Fruit fly (Drosophila melanogaster) whole organism, prepupa: Measurements from ENCODE around the gene Alp4.

Experiments used
- Blimp-1 ChIP-seq: fragments of 200-800 bp; sonication (Bioruptor generic); optimal IDR thresholded peaks from 3 replicates; lab custom pipeline; 2017; ENCODE audit warnings: missing biosample characterization, missing genetic modification characterization, mild to moderate bottlenecking, moderate library complexity, missing genetic modification reagents
- CG11294 ChIP-seq: fragments of 200-800 bp; sonication (Bioruptor generic); IDR thresholded peaks from 2 replicates; pipeline ENCODE4 v1.3.6; 2022; ENCODE audit warnings: missing biosample characterization, missing genetic modification characterization
- CG11762 ChIP-seq: fragments of 200-800 bp; sonication (Bioruptor generic); optimal IDR thresholded peaks from 3 replicates; lab custom pipeline; 2016; ENCODE audit warnings: missing biosample characterization, missing genetic modification characterization; ENCODE audit not compliant: insufficient read depth
- CG11902 ChIP-seq: fragments of 200-800 bp; sonication (Bioruptor generic); optimal IDR thresholded peaks from 3 replicates; lab custom pipeline; 2016; ENCODE audit warnings: missing biosample characterization, missing genetic modification characterization
- CG15336 ChIP-seq: fragments of 200-800 bp; sonication (Bioruptor generic); IDR thresholded peaks from 2 replicates; pipeline ENCODE4 v1.3.6; 2022; ENCODE audit warnings: missing biosample characterization, missing genetic modification characterization
- CG1621 ChIP-seq: fragments of 200-800 bp; sonication (Bioruptor generic); optimal IDR thresholded peaks from 3 replicates; lab custom pipeline; 2018; ENCODE audit warnings: missing biosample characterization, mild to moderate bottlenecking, missing genetic modification characterization
- CG16779 ChIP-seq: fragments of 200-800 bp; sonication (Bioruptor generic); optimal IDR thresholded peaks from 3 replicates; lab custom pipeline; 2017; ENCODE audit warnings: missing biosample characterization, mild to moderate bottlenecking, missing genetic modification characterization
- CG3032 ChIP-seq: fragments of 200-800 bp; optimal IDR thresholded peaks from 2 replicates; lab custom pipeline; 2019; ENCODE audit warnings: missing biosample characterization, mild to moderate bottlenecking, missing genetic modification characterization, moderate library complexity
- CG32006 ChIP-seq: fragments of 200-800 bp; sonication (Bioruptor generic); optimal IDR thresholded peaks from 3 replicates; lab custom pipeline; 2017; ENCODE audit warnings: missing biosample characterization, mild to moderate bottlenecking, missing genetic modification characterization
- CG34406 ChIP-seq: fragments of 200-800 bp; sonication (Bioruptor generic); optimal IDR thresholded peaks from 3 replicates; lab custom pipeline; 2016; ENCODE audit warnings: missing biosample characterization, missing genetic modification characterization
- CG3919 ChIP-seq: fragments of 200-800 bp; sonication (Bioruptor generic); optimal IDR thresholded peaks from 3 replicates; lab custom pipeline; 2016; ENCODE audit warnings: missing biosample characterization, missing genetic modification characterization
- CG4318 ChIP-seq: fragments of 200-800 bp; sonication (Bioruptor generic); optimal IDR thresholded peaks from 3 replicates; lab custom pipeline; 2017; ENCODE audit warnings: missing biosample characterization, mild to moderate bottlenecking, missing genetic modification characterization
- CG6163 ChIP-seq: fragments of 200-800 bp; sonication (Bioruptor generic); IDR thresholded peaks from 3 replicates; pipeline ENCODE4 v1.3.6; 2022; ENCODE audit warnings: missing biosample characterization, missing genetic modification characterization
- CG6276 ChIP-seq: fragments of 200-800 bp; sonication (Bioruptor generic); optimal IDR thresholded peaks from 2 replicates; lab custom pipeline; 2017; ENCODE audit warnings: missing biosample characterization, mild to moderate bottlenecking, missing genetic modification characterization
- CG6792 ChIP-seq: fragments of 200-800 bp; sonication (Bioruptor generic); optimal IDR thresholded peaks from 3 replicates; lab custom pipeline; 2016; ENCODE audit warnings: missing biosample characterization, missing genetic modification characterization
- CG6808 ChIP-seq: fragments of 200-800 bp; sonication (Bioruptor generic); optimal IDR thresholded peaks from 3 replicates; lab custom pipeline; 2017; ENCODE audit warnings: missing biosample characterization, missing genetic modification characterization, mild to moderate bottlenecking, moderate library complexity, missing genetic modification reagents
- CG8119 ChIP-seq: fragments of 200-800 bp; sonication (Bioruptor generic); IDR thresholded peaks from 3 replicates; pipeline ENCODE4 v1.3.6; 2022; ENCODE audit warnings: missing biosample characterization, missing genetic modification characterization
- CG8319 ChIP-seq: fragments of 200-800 bp; sonication (Bioruptor generic); optimal IDR thresholded peaks from 3 replicates; lab custom pipeline; 2016; ENCODE audit warnings: missing biosample characterization, missing genetic modification characterization
- CG8632 ChIP-seq: fragments of 200-800 bp; sonication (Bioruptor generic); optimal IDR thresholded peaks from 3 replicates; lab custom pipeline; 2016; ENCODE audit warnings: missing biosample characterization, missing genetic modification characterization
- CG9139 ChIP-seq: fragments of 200-800 bp; sonication (Bioruptor generic); optimal IDR thresholded peaks from 3 replicates; lab custom pipeline; 2017; ENCODE audit warnings: missing biosample characterization, mild to moderate bottlenecking, missing genetic modification characterization
- Ets21C ChIP-seq: fragments of 200-800 bp; sonication (Bioruptor generic); optimal IDR thresholded peaks from 3 replicates; lab custom pipeline; 2016; ENCODE audit warnings: missing biosample characterization, missing genetic modification characterization
- Hr38 ChIP-seq: sonication (Bioruptor generic); optimal IDR thresholded peaks from 2 replicates; lab custom pipeline; 2016; ENCODE audit warnings: missing biosample characterization, missing genetic modification characterization
- Hr39 ChIP-seq: fragments of 200-800 bp; sonication (Bioruptor generic); optimal IDR thresholded peaks from 2 replicates; lab custom pipeline; 2016; ENCODE audit warnings: missing biosample characterization, missing genetic modification characterization
- Hr4 ChIP-seq: fragments of 200-800 bp; sonication (Bioruptor generic); optimal IDR thresholded peaks from 3 replicates; lab custom pipeline; 2016; ENCODE audit warnings: missing biosample characterization, missing genetic modification characterization
- Met ChIP-seq: fragments of 200-800 bp; sonication (Bioruptor generic); optimal IDR thresholded peaks from 3 replicates; lab custom pipeline; 2016; ENCODE audit warnings: missing biosample characterization, missing genetic modification characterization
- OdsH ChIP-seq: fragments of 200-800 bp; sonication (Bioruptor generic); optimal IDR thresholded peaks from 3 replicates; lab custom pipeline; 2016; ENCODE audit warnings: missing biosample characterization, missing genetic modification characterization
- Smox ChIP-seq: fragments of 200-800 bp; sonication (Bioruptor generic); optimal IDR thresholded peaks from 3 replicates; lab custom pipeline; 2016; ENCODE audit warnings: missing biosample characterization, missing genetic modification characterization
- Sox102F ChIP-seq: fragments of 200-800 bp; sonication (Bioruptor generic); optimal IDR thresholded peaks from 2 replicates; lab custom pipeline; 2016; ENCODE audit warnings: missing biosample characterization, mild to moderate bottlenecking, missing genetic modification characterization
- Sox14 ChIP-seq: fragments of 200-800 bp; sonication (Bioruptor generic); optimal IDR thresholded peaks from 3 replicates; lab custom pipeline; 2016; ENCODE audit warnings: missing biosample characterization, missing genetic modification characterization
- Sox15 ChIP-seq: fragments of 200-800 bp; sonication (Bioruptor generic); optimal IDR thresholded peaks from 3 replicates; lab custom pipeline; 2016; ENCODE audit warnings: missing biosample characterization, missing genetic modification characterization
- achi ChIP-seq: fragments of 200-800 bp; sonication (Bioruptor generic); optimal IDR thresholded peaks from 3 replicates; lab custom pipeline; 2016; ENCODE audit warnings: missing biosample characterization, missing genetic modification characterization
- acj6 ChIP-seq: fragments of 200-800 bp; sonication (Bioruptor generic); optimal IDR thresholded peaks from 3 replicates; lab custom pipeline; 2016; ENCODE audit warnings: missing biosample characterization, missing genetic modification characterization
- cyc ChIP-seq: fragments of 200-800 bp; sonication (Bioruptor generic); optimal IDR thresholded peaks from 3 replicates; lab custom pipeline; 2016; ENCODE audit warnings: missing biosample characterization, missing genetic modification characterization
- dac ChIP-seq: fragments of 200-800 bp; sonication (Bioruptor generic); optimal IDR thresholded peaks from 2 replicates; lab custom pipeline; 2017; ENCODE audit warnings: missing biosample characterization, mild to moderate bottlenecking, missing genetic modification characterization
- dsx ChIP-seq: fragments of 200-800 bp; optimal IDR thresholded peaks from 3 replicates; lab custom pipeline; 2019; ENCODE audit warnings: missing biosample characterization, mild to moderate bottlenecking, missing genetic modification characterization, moderate library complexity; ENCODE audit not compliant: poor library complexity, severe bottlenecking
- esn ChIP-seq: fragments of 200-800 bp; sonication (Bioruptor generic); optimal IDR thresholded peaks from 2 replicates; lab custom pipeline; 2016; ENCODE audit warnings: missing biosample characterization, mild to moderate bottlenecking, missing genetic modification characterization, moderate library complexity
- fd59A ChIP-seq: fragments of 200-800 bp; sonication (Bioruptor generic); optimal IDR thresholded peaks from 2 replicates; lab custom pipeline; 2017; ENCODE audit warnings: missing biosample characterization, mild to moderate bottlenecking, missing genetic modification characterization, missing genetic modification reagents
- fd85E ChIP-seq: fragments of 200-800 bp; sonication (Bioruptor generic); optimal IDR thresholded peaks from 3 replicates; lab custom pipeline; 2016; ENCODE audit warnings: missing biosample characterization, missing genetic modification characterization
- fkh ChIP-seq: fragments of 200-800 bp; sonication (Bioruptor generic); optimal IDR thresholded peaks from 3 replicates; lab custom pipeline; 2017; ENCODE audit warnings: missing biosample characterization, mild to moderate bottlenecking, missing genetic modification characterization, moderate library complexity
- lz ChIP-seq: fragments of 200-800 bp; sonication (Bioruptor generic); optimal IDR thresholded peaks from 3 replicates; lab custom pipeline; 2016; ENCODE audit warnings: missing biosample characterization, missing genetic modification characterization
- net ChIP-seq: fragments of 200-800 bp; sonication (Bioruptor generic); optimal IDR thresholded peaks from 3 replicates; lab custom pipeline; 2016; ENCODE audit warnings: missing biosample characterization, missing genetic modification characterization
- salr ChIP-seq, 2 experiments: fragments of 200-800 bp; sonication (Bioruptor generic); optimal IDR thresholded peaks; 3 replicates each; lab custom pipeline; 2016 to 2018; ENCODE audit warnings: missing biosample characterization in 2 of 2, missing genetic modification characterization in 2 of 2, mild to moderate bottlenecking in 1 of 2
- ss ChIP-seq, 2 experiments: fragments of 200-800 bp; sonication (Bioruptor generic); optimal IDR thresholded peaks; 2 replicates in 1 of 2; 3 replicates in 1 of 2; lab custom pipeline; 2017 to 2018; ENCODE audit warnings: mild to moderate bottlenecking in 2 of 2, missing biosample characterization in 2 of 2, missing genetic modification characterization in 2 of 2, moderate library complexity in 1 of 2
- svp ChIP-seq: fragments of 200-800 bp; sonication (Bioruptor generic); peaks from one replicate; lab custom pipeline; 2016; ENCODE audit warnings: missing biosample characterization, missing genetic modification characterization
- vri ChIP-seq: fragments of 200-800 bp; sonication (Bioruptor generic); optimal IDR thresholded peaks from 3 replicates; lab custom pipeline; 2016; ENCODE audit warnings: missing biosample characterization, mild to moderate bottlenecking, missing genetic modification characterization

Alp4 gene

dm6 chr3R:31059036-31059806, 10.5 kb downstream of the Alp4 start (continued):
- TF ChIP-seq Sox14 (GFP tag; lab: Kevin White, UChicago) (peak; percentile 75), CG11762 (GFP tag; lab: Kevin White, UChicago) (peak; percentile 84), dac (GFP tag; lab: Kevin White, UChicago) (peak; percentile 70), Sox102F (peak; percentile 91), acj6 (peak; percentile 91), fkh (GFP tag; lab: Kevin White, UChicago) (peak; percentile 76), CG6163 (peak; percentile 92), CG4318 (GFP tag; lab: Kevin White, UChicago) (peak; percentile 79), achi (GFP tag; lab: Kevin White, UChicago) (peak; percentile 89), CG32006 (peak; percentile 90), svp (peak; percentile 93), CG6276 (GFP tag; lab: Kevin White, UChicago) (no peak), cyc (GFP tag; lab: Kevin White, UChicago) (peak; percentile 84), CG8319 (GFP tag; lab: Kevin White, UChicago) (peak; percentile 83), Met (GFP tag; lab: Kevin White, UChicago) (peak; percentile 89), ss (GFP tag; optimal IDR thresholded peaks at IDR 0.05; lab: Kevin White, UChicago) (peak in 1 of 2 experiments; percentile 86), Blimp-1 (GFP tag; lab: Kevin White, UChicago) (peak; percentile 84), vri (peak; percentile 68), CG16779 (tag; lab: Kevin White, UChicago) (no peak), CG1621 (tag; lab: Kevin White, UChicago) (peak; percentile 62), CG6792 (GFP tag; lab: Kevin White, UChicago) (peak; percentile 91), Hr39 (GFP tag; lab: Kevin White, UChicago) (peak; percentile 80), net (GFP tag; lab: Kevin White, UChicago) (peak; percentile 84), CG3032 (peak; percentile 83)
- TF ChIP-seq, all 60 proteins: peak for 57

dm6 chr3R:31059807-31060707, 11.3 kb downstream of the Alp4 start:
- peak; percentile 66 for TF ChIP-seq CG8119 (GFP tag; lab: Robert Waterston, UW)
- no peak for TF ChIP-seq CG16779 (tag; lab: Kevin White, UChicago)
- no peak for TF ChIP-seq CG9139 (GFP tag; lab: Kevin White, UChicago)
- peak; percentile 38 for TF ChIP-seq lz (GFP tag; lab: Kevin White, UChicago)
- peak; percentile 11 for TF ChIP-seq net (GFP tag; lab: Kevin White, UChicago)
- TF ChIP-seq Smox (GFP tag; lab: Kevin White, UChicago): peak; percentile 24
- peak; percentile 46; the same call in 1 of the 2 replicates for TF ChIP-seq CG11294
- TF ChIP-seq fd59A (GFP tag; lab: Kevin White, UChicago): no peak
- no peak for TF ChIP-seq CG11762 (GFP tag; lab: Kevin White, UChicago)
- TF ChIP-seq Hr38 (GFP tag; lab: Kevin White, UChicago): peak; percentile 3
- TF ChIP-seq svp: peak; percentile 64
- no peak for TF ChIP-seq CG8632 (GFP tag; lab: Kevin White, UChicago)
- TF ChIP-seq CG4318 (GFP tag; lab: Kevin White, UChicago): peak; percentile 55
- peak; percentile 29 for TF ChIP-seq esn (GFP tag; lab: Kevin White, UChicago)
- TF ChIP-seq CG11902 (GFP tag; lab: Kevin White, UChicago): peak; percentile 27
- peak; percentile 78 for TF ChIP-seq CG15336 (GFP tag; lab: Robert Waterston, UW)
- TF ChIP-seq OdsH: peak; percentile 31
- TF ChIP-seq Sox15 (GFP tag; lab: Kevin White, UChicago): no peak
- TF ChIP-seq Hr39 (GFP tag; lab: Kevin White, UChicago): peak; percentile 61
- peak; percentile 62 for TF ChIP-seq cyc (GFP tag; lab: Kevin White, UChicago)
- no peak for TF ChIP-seq CG34406
- TF ChIP-seq fkh (GFP tag; lab: Kevin White, UChicago): no peak
- peak; percentile 49 for TF ChIP-seq Ets21C (GFP tag; lab: Kevin White, UChicago)
- TF ChIP-seq CG3919 (GFP tag; lab: Kevin White, UChicago): peak; percentile 18
- TF ChIP-seq ss (GFP tag; optimal IDR thresholded peaks at IDR 0.05; lab: Kevin White, UChicago): no peak
- TF ChIP-seq salr (GFP tag; optimal IDR thresholded peaks at IDR 0.05; lab: Kevin White, UChicago): no peak
- no peak for TF ChIP-seq dsx
- peak; percentile 44 for TF ChIP-seq Met (GFP tag; lab: Kevin White, UChicago)
- TF ChIP-seq Hr4: peak; percentile 71
- TF ChIP-seq fd85E (GFP tag; lab: Kevin White, UChicago): no peak
- no peak for TF ChIP-seq CG6808
